Worm (Caenorhabditis elegans) whole organism, mixed stage, embryonic: ENCODE results near the gene E04D5.5.

Experiments
- M03D4.4 ChIP-seq: sonication (generic microtip); optimal IDR thresholded peaks from 2 replicates; lab custom pipeline; 2017; ENCODE audit warnings: mild to moderate bottlenecking, missing genetic modification characterization, missing compliant biosample characterization
- bed-3 ChIP-seq: fragments of 200-800 bp; sonication (Bioruptor generic); optimal IDR thresholded peaks from 3 replicates; lab custom pipeline; 2018; ENCODE audit warnings: mild to moderate bottlenecking, missing genetic modification characterization, moderate library complexity, missing compliant biosample characterization
- blmp-1 ChIP-seq: fragments of 150-350 bp; optimal IDR thresholded peaks from 2 replicates; lab custom pipeline; 2014; ENCODE audit warnings: missing biosample characterization, missing genetic modification characterization
- ceh-39 ChIP-seq: fragments of 150-350 bp; optimal IDR thresholded peaks from 2 replicates; lab custom pipeline; 2014; ENCODE audit warnings: missing biosample characterization, missing genetic modification characterization
- ceh-43 ChIP-seq: fragments of 200-800 bp; sonication (Bioruptor generic); optimal IDR thresholded peaks from 2 replicates; lab custom pipeline; 2018; ENCODE audit warnings: mild to moderate bottlenecking, missing genetic modification characterization, moderate library complexity, missing compliant biosample characterization
- ceh-83 ChIP-seq: fragments of 200-800 bp; sonication (Bioruptor generic); optimal IDR thresholded peaks from 2 replicates; lab custom pipeline; 2018; ENCODE audit warnings: mild to moderate bottlenecking, missing genetic modification characterization, missing compliant biosample characterization
- ces-1 ChIP-seq: fragments of 150-350 bp; optimal IDR thresholded peaks from 2 replicates; lab custom pipeline; 2014; ENCODE audit warnings: missing biosample characterization, missing genetic modification reagents, missing genetic modification characterization
- cnd-1 ChIP-seq: fragments of 200-800 bp; sonication (Bioruptor generic); optimal IDR thresholded peaks from 2 replicates; lab custom pipeline; 2018; ENCODE audit warnings: mild to moderate bottlenecking, missing genetic modification characterization, missing compliant biosample characterization
- elt-1 ChIP-seq: sonication (generic microtip); optimal IDR thresholded peaks from 2 replicates; lab custom pipeline; 2017; ENCODE audit warnings: missing genetic modification characterization, mild to moderate bottlenecking, missing compliant biosample characterization, antibody characterized with exemption, moderate library complexity, borderline replicate concordance; ENCODE audit not compliant: insufficient read depth
- flh-1 ChIP-seq: fragments of 200-800 bp; sonication (Bioruptor generic); optimal IDR thresholded peaks from 2 replicates; lab custom pipeline; 2018; ENCODE audit warnings: mild to moderate bottlenecking, missing genetic modification characterization, moderate library complexity, missing compliant biosample characterization
- ham-2 ChIP-seq: fragments of 200-800 bp; sonication (Bioruptor generic); optimal IDR thresholded peaks from 2 replicates; lab custom pipeline; 2018; ENCODE audit warnings: mild to moderate bottlenecking, missing genetic modification characterization, missing compliant biosample characterization
- hlh-1 ChIP-seq: fragments of 150-350 bp; optimal IDR thresholded peaks from 2 replicates; lab custom pipeline; 2014; ENCODE audit warnings: missing biosample characterization, missing genetic modification reagents, missing genetic modification characterization
- lin-32 ChIP-seq: fragments of 200-800 bp; sonication (Bioruptor generic); optimal IDR thresholded peaks from 2 replicates; lab custom pipeline; 2018; ENCODE audit warnings: mild to moderate bottlenecking, missing genetic modification characterization, missing compliant biosample characterization
- lsy-2 ChIP-seq: fragments of 150-350 bp; optimal IDR thresholded peaks from 2 replicates; lab custom pipeline; 2014; ENCODE audit warnings: missing biosample characterization, missing genetic modification characterization
- mab-5 ChIP-seq: fragments of 150-350 bp; optimal IDR thresholded peaks from 2 replicates; lab custom pipeline; 2014; ENCODE audit warnings: missing biosample characterization, missing genetic modification characterization
- mep-1 ChIP-seq: fragments of 150-350 bp; optimal IDR thresholded peaks from 2 replicates; lab custom pipeline; 2017; ENCODE audit warnings: missing biosample characterization, missing genetic modification reagents, missing genetic modification characterization, inconsistent platforms
- mls-2 ChIP-seq: sonication (generic microtip); optimal IDR thresholded peaks from 2 replicates; lab custom pipeline; 2016; ENCODE audit warnings: mild to moderate bottlenecking, missing genetic modification characterization, moderate library complexity, missing compliant biosample characterization
- nhr-12 ChIP-seq: fragments of 150-350 bp; optimal IDR thresholded peaks from 2 replicates; lab custom pipeline; 2014; ENCODE audit warnings: missing biosample characterization, missing genetic modification characterization
- nhr-2 ChIP-seq: fragments of 150-350 bp; optimal IDR thresholded peaks from 2 replicates; lab custom pipeline; 2014; ENCODE audit warnings: missing biosample characterization, missing genetic modification characterization
- nhr-237 ChIP-seq: fragments of 150-350 bp; optimal IDR thresholded peaks from 2 replicates; lab custom pipeline; 2014; ENCODE audit warnings: missing biosample characterization, missing genetic modification characterization
- nhr-28 ChIP-seq: fragments of 150-350 bp; optimal IDR thresholded peaks from 2 replicates; lab custom pipeline; 2014; ENCODE audit warnings: missing biosample characterization, missing genetic modification characterization
- nhr-76 ChIP-seq: sonication (generic microtip); optimal IDR thresholded peaks from 2 replicates; lab custom pipeline; 2017; ENCODE audit warnings: missing biosample characterization, missing genetic modification characterization
- pha-4 ChIP-seq: fragments of 150-350 bp; optimal IDR thresholded peaks from 2 replicates; lab custom pipeline; 2018; ENCODE audit warnings: missing biosample characterization, missing genetic modification reagents, missing genetic modification characterization
- sem-2 ChIP-seq: fragments of 200-800 bp; sonication (Bioruptor generic); optimal IDR thresholded peaks from 2 replicates; lab custom pipeline; 2018; ENCODE audit warnings: mild to moderate bottlenecking, missing genetic modification characterization, missing compliant biosample characterization
- snpc-4 ChIP-seq: fragments of 150-350 bp; optimal IDR thresholded peaks from 2 replicates; lab custom pipeline; 2014; ENCODE audit warnings: missing biosample characterization, missing genetic modification characterization
- sptf-1 ChIP-seq: sonication (generic microtip); optimal IDR thresholded peaks from 2 replicates; lab custom pipeline; 2017; ENCODE audit warnings: mild to moderate bottlenecking, missing genetic modification characterization, moderate library complexity, missing compliant biosample characterization
- tbx-8 ChIP-seq: fragments of 200-800 bp; sonication (Bioruptor generic); optimal IDR thresholded peaks from 2 replicates; lab custom pipeline; 2018; ENCODE audit warnings: mild to moderate bottlenecking, missing genetic modification characterization, moderate library complexity, missing compliant biosample characterization
- unc-120 ChIP-seq: sonication (generic microtip); optimal IDR thresholded peaks from 2 replicates; lab custom pipeline; 2017; ENCODE audit warnings: missing genetic modification characterization, missing compliant biosample characterization; ENCODE audit not compliant: poor library complexity, severe bottlenecking
- zip-8 ChIP-seq: fragments of 150-350 bp; optimal IDR thresholded peaks from 2 replicates; lab custom pipeline; 2014; ENCODE audit warnings: missing biosample characterization, missing genetic modification characterization
- ztf-11 ChIP-seq: fragments of 150-350 bp; optimal IDR thresholded peaks from 2 replicates; lab custom pipeline; 2014; ENCODE audit warnings: missing biosample characterization, missing genetic modification characterization

E04D5.5 gene

ce11 chrII:10410989-10411388, at the start of gene E04D5.5:
E04D5.5 (plus strand) TSS chrII:10411289.
- TF ChIP-seq elt-1 (tag; lab: Kevin White, UChicago), result no peak
- no peak for TF ChIP-seq snpc-4 (tag; lab: Kevin White, UChicago)
- TF ChIP-seq zip-8 (tag; lab: Kevin White, UChicago), result no peak
- TF ChIP-seq cnd-1 (tag; lab: Kevin White, UChicago), result no peak
- TF ChIP-seq lsy-2 (tag; lab: Kevin White, UChicago), result no peak
- no peak for TF ChIP-seq flh-1 (GFP tag; lab: Kevin White, UChicago)
- TF ChIP-seq nhr-76 (tag; lab: Kevin White, UChicago), result no peak
- TF ChIP-seq nhr-237 (tag; lab: Kevin White, UChicago), result no peak
- TF ChIP-seq nhr-28 (tag; lab: Kevin White, UChicago), result no peak
- no peak for TF ChIP-seq tbx-8 (GFP tag; lab: Kevin White, UChicago)
- TF ChIP-seq, all 35 proteins: peak for 0

- TF ChIP-seq sem-2 (GFP tag; lab: Kevin White, UChicago) (no peak), elt-1 (tag; lab: Kevin White, UChicago) (no peak), M03D4.4 (tag; lab: Kevin White, UChicago) (no peak)
These were observed 43.9 kb upstream of the E04D5.5 start, which contains the start of gene ceh-57 for ce11 chrII:10367202-10367601. ceh-57 (minus strand) TSS chrII:10367296.

- TF ChIP-seq ceh-43 (peak; percentile 53), ces-1 (peak; percentile 98), nhr-28 (tag; lab: Kevin White, UChicago) (no peak)
These were observed 41.5 kb upstream of the E04D5.5 start, which contains the start of gene ceh-58 for ce11 chrII:10369547-10370028. ceh-58 (minus strand) TSS chrII:10369597.

ce11 chrII:10370826-10371225, 40.3 kb upstream of the E04D5.5 start:
- TF ChIP-seq hlh-1 (tag; lab: Kevin White, UChicago) (peak; percentile 36), mab-5 (tag; lab: Kevin White, UChicago) (peak; percentile 18), ces-1 (peak; percentile 71), bed-3 (GFP tag; lab: Kevin White, UChicago) (no peak), pha-4 (tag; lab: Kevin White, UChicago) (no peak), unc-120 (tag; lab: Kevin White, UChicago) (peak; percentile 14)

- TF ChIP-seq nhr-76 (tag; lab: Kevin White, UChicago), result no peak
- TF ChIP-seq ham-2, result no peak
- TF ChIP-seq nhr-12 (tag; lab: Kevin White, UChicago), result no peak
- TF ChIP-seq mls-2 (tag; lab: Kevin White, UChicago), result no peak
- no peak for TF ChIP-seq cnd-1 (tag; lab: Kevin White, UChicago)
- no peak for TF ChIP-seq sptf-1 (tag; lab: Kevin White, UChicago)
- TF ChIP-seq lin-32 (GFP tag; lab: Kevin White, UChicago), result no peak
- TF ChIP-seq nhr-237 (tag; lab: Kevin White, UChicago), result no peak
- no peak for TF ChIP-seq lsy-2 (tag; lab: Kevin White, UChicago)
- TF ChIP-seq flh-1 (GFP tag; lab: Kevin White, UChicago), result no peak
- TF ChIP-seq blmp-1 (tag; lab: Kevin White, UChicago), result no peak
- TF ChIP-seq tbx-8 (GFP tag; lab: Kevin White, UChicago), result no peak
- TF ChIP-seq ceh-83, result no peak
- no peak for TF ChIP-seq snpc-4 (tag; lab: Kevin White, UChicago)
- no peak for TF ChIP-seq ceh-39 (tag; lab: Kevin White, UChicago)
- no peak for TF ChIP-seq zip-8 (tag; lab: Kevin White, UChicago)
- TF ChIP-seq nhr-28 (tag; lab: Kevin White, UChicago), result no peak
- no peak for TF ChIP-seq hlh-1 (tag; lab: Kevin White, UChicago)
These were observed 38.1 kb upstream of the E04D5.5 start for ce11 chrII:10373016-10373415.

- peak; percentile 99 for TF ChIP-seq ces-1
- TF ChIP-seq ceh-43, result peak; percentile 96
- peak; percentile 67 for TF ChIP-seq cnd-1 (tag; lab: Kevin White, UChicago)
- TF ChIP-seq sptf-1 (tag; lab: Kevin White, UChicago), result peak; percentile 76
- TF ChIP-seq nhr-237 (tag; lab: Kevin White, UChicago), result no peak
- peak; percentile 79 for TF ChIP-seq mls-2 (tag; lab: Kevin White, UChicago)
- peak; percentile 13 for TF ChIP-seq mep-1 (tag; lab: Kevin White, UChicago)
- peak; percentile 67 for TF ChIP-seq ham-2
- TF ChIP-seq nhr-2 (tag; lab: Kevin White, UChicago), result no peak
- TF ChIP-seq ztf-11 (tag; lab: Kevin White, UChicago), result peak; percentile 31
These were observed 37.4 kb upstream of the E04D5.5 start for ce11 chrII:10373536-10374169.
